Fruit fly (Drosophila melanogaster): Measurements from ENCODE around the gene CG32221.

CG32221 gene

dm6 chr3L:19872465-19872883 lies 38.0 kb downstream of the CG32221 start (continued):
- TF ChIP-seq sug (tag; optimal IDR thresholded peaks at IDR 0.05) (peak; percentile 88), HHEX (GFP tag; optimal IDR thresholded peaks at IDR 0.05) (no peak), tio (GFP tag; optimal IDR thresholded peaks at IDR 0.05) (no peak), Hey (tag; optimal IDR thresholded peaks at IDR 0.05) (peak; percentile 89), Hr3 (GFP tag; optimal IDR thresholded peaks at IDR 0.05) (no peak), H15 (GFP tag; IDR thresholded peaks at IDR 0.05) (no peak), CG12236 (GFP tag; optimal IDR thresholded peaks at IDR 0.05) (no peak), CG2116 (GFP tag; optimal IDR thresholded peaks at IDR 0.05) (no peak), phol (tag; optimal IDR thresholded peaks at IDR 0.05) (no peak), pzg (GFP tag; optimal IDR thresholded peaks at IDR 0.05) (no peak), CG16813 (GFP tag; IDR thresholded peaks at IDR 0.05; ENCODE audit: partially characterized antibody) (no peak), Max (GFP tag; optimal IDR thresholded peaks at IDR 0.05) (no peak), hb (GFP tag; IDR thresholded peaks at IDR 0.05; ENCODE audit: partially characterized antibody) (0 out of 3 replicates have a peak, but pooled peaks have one; percentile 37), br (optimal IDR thresholded peaks at IDR 0.05) (no peak), CG11247 (GFP tag; IDR thresholded peaks at IDR 0.05) (no peak), Sox102F (GFP tag; optimal IDR thresholded peaks at IDR 0.05) (no peak), ase (GFP tag; IDR thresholded peaks at IDR 0.05) (no peak), CG4424 (GFP tag; optimal IDR thresholded peaks at IDR 0.05) (no peak), ftz-f1 (GFP tag; optimal IDR thresholded peaks at IDR 0.05) (no peak), CG12942 (GFP tag; optimal IDR thresholded peaks at IDR 0.05) (no peak), schlank (tag; optimal IDR thresholded peaks at IDR 0.05) (no peak), Hr51 (GFP tag; optimal IDR thresholded peaks at IDR 0.05) (no peak), Drgx (GFP tag; IDR thresholded peaks at IDR 0.05) (0 out of 2 replicates have a peak, but pooled peaks have one; percentile 34), chn (GFP tag; optimal IDR thresholded peaks at IDR 0.05) (no peak), ranshi (GFP tag; IDR thresholded peaks at IDR 0.05) (no peak), CG1792 (GFP tag; optimal IDR thresholded peaks at IDR 0.05) (no peak), Dfd (GFP tag; optimal IDR thresholded peaks at IDR 0.05) (no peak), otp (GFP tag; IDR thresholded peaks at IDR 0.05) (0 out of 3 replicates have a peak, but pooled peaks have one; percentile 8), mirr (GFP tag; optimal IDR thresholded peaks at IDR 0.05) (peak; percentile 73), Deaf1 (tag; optimal IDR thresholded peaks at IDR 0.05) (no peak), CG1233 (GFP tag; optimal IDR thresholded peaks at IDR 0.05) (no peak), HmgZ (tag; optimal IDR thresholded peaks at IDR 0.05) (peak; percentile 41), CG15479 (GFP tag; optimal IDR thresholded peaks at IDR 0.05) (no peak), eyg (GFP tag; optimal IDR thresholded peaks at IDR 0.05) (peak; percentile 1), az2 (GFP tag; optimal IDR thresholded peaks at IDR 0.05) (no peak), CG7556 (GFP tag; optimal IDR thresholded peaks at IDR 0.05) (no peak), cad (GFP tag; optimal IDR thresholded peaks at IDR 0.05) (no peak), seq (GFP tag; IDR thresholded peaks at IDR 0.05) (0 out of 2 replicates have a peak, but pooled peaks have one; percentile 22), CG13287 (GFP tag; IDR thresholded peaks at IDR 0.05; ENCODE audit: partially characterized antibody) (no peak), Atf6 (GFP tag; IDR thresholded peaks at IDR 0.05) (peak; percentile 44; the same call in 1 of the 2 replicates), CG12659 (GFP tag; optimal IDR thresholded peaks at IDR 0.05) (peak; percentile 1), Xbp1 (GFP tag; optimal IDR thresholded peaks at IDR 0.05) (no peak), CG13424 (tag; optimal IDR thresholded peaks at IDR 0.05) (no peak), Rx (GFP tag; IDR thresholded peaks at IDR 0.05) (no peak), CG16779 (GFP tag; IDR thresholded peaks at IDR 0.05) (peak; percentile 18; the same call in 1 of the 2 replicates), Asciz (GFP tag; optimal IDR thresholded peaks at IDR 0.05) (no peak), CG13123 (GFP tag; optimal IDR thresholded peaks at IDR 0.05) (no peak), Dbx (GFP tag; IDR thresholded peaks at IDR 0.05) (no peak), CG12299 (tag; optimal IDR thresholded peaks at IDR 0.05) (no peak), Rfx (GFP tag; IDR thresholded peaks at IDR 0.05) (0 out of 2 replicates have a peak, but pooled peaks have one; percentile 11), CG15696 (tag; optimal IDR thresholded peaks at IDR 0.05) (no peak)
